Worm (Caenorhabditis elegans): ENCODE results near the gene str-16.

- TF ChIP-seq lsy-2 (tag; optimal IDR thresholded peaks at IDR 0.05): no peak
- TF ChIP-seq Y48G9A.11 (GFP tag; IDR thresholded peaks at IDR 0.05): no peak
- no peak for TF ChIP-seq nhr-237 (tag; optimal IDR thresholded peaks at IDR 0.05)
- TF ChIP-seq zip-2 (tag; optimal IDR thresholded peaks at IDR 0.05): no peak
These were observed 48.0 kb downstream of the str-16 start, which contains the start of gene F35F10.5 for ce11 chrV:3284629-3285028.

Data from whole organism, L4 larva.